Worm (Caenorhabditis elegans): ENCODE results near the gene eff-1.

DNA sequence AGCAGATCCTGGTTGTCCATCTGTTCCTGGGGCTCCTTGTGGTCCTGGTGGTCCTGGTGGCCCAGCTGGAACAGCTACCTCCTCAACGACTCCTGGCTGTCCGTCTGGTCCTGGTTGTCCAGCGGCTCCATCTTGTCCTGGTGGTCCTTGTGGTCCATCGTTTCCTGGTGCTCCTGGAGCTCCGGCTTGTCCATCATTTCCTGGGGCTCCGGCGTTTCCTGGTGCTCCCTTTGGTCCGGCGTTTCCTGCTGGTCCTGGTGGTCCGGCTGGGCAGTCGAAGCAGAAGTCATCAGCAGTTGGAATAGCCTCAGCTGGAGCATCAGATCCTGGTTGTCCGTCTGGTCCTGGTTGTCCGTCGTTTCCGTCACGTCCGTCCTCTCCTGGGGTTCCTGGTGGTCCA is 12.0 kb downstream of the eff-1 start:
- TF ChIP-seq med-1 (GFP tag; optimal IDR thresholded peaks at IDR 0.05; ENCODE audit: insufficient read depth): no peak
- no peak for TF ChIP-seq ztf-29 (GFP tag; IDR thresholded peaks at IDR 0.05)

All from whole organism, midembryonic.